Fruit fly (Drosophila melanogaster) whole organism, embryonic: Measurements from ENCODE around the gene GstD8.

ENCODE experiments used
- Aef1 ChIP-seq: fragments of 200-800 bp; sonication (Bioruptor generic); IDR thresholded peaks from 3 replicates; pipeline ENCODE4 v1.3.6; 2022; ENCODE audit warnings: missing biosample characterization, missing genetic modification characterization
- Atf3 ChIP-seq: fragments of 200-800 bp; sonication (Bioruptor generic); optimal IDR thresholded peaks from 3 replicates; lab custom pipeline; 2016; ENCODE audit warnings: missing biosample characterization, missing genetic modification characterization
- Atf6 ChIP-seq: fragments of 200-800 bp; sonication (Bioruptor generic); IDR thresholded peaks from 2 replicates; pipeline ENCODE4 v1.3.6; 2022; ENCODE audit warnings: missing biosample characterization, missing genetic modification characterization
- CG12104 ChIP-seq: fragments of 200-800 bp; sonication (Bioruptor generic); optimal IDR thresholded peaks from 3 replicates; lab custom pipeline; 2016; ENCODE audit warnings: missing biosample characterization, missing genetic modification characterization
- CG12155 ChIP-seq: fragments of 200-800 bp; sonication (Bioruptor generic); optimal IDR thresholded peaks from 3 replicates; lab custom pipeline; 2016; ENCODE audit warnings: missing biosample characterization, missing genetic modification characterization
- CG1233 ChIP-seq: fragments of 200-800 bp; sonication (Bioruptor generic); optimal IDR thresholded peaks from 4 replicates; lab custom pipeline; 2018; ENCODE audit warnings: missing biosample characterization, mild to moderate bottlenecking, missing genetic modification characterization
- CG12659 ChIP-seq: fragments of 200-800 bp; sonication (Bioruptor generic); optimal IDR thresholded peaks from 3 replicates; lab custom pipeline; 2017; ENCODE audit warnings: mild to moderate bottlenecking, missing biosample characterization, missing genetic modification reagents, missing genetic modification characterization
- CG13296 ChIP-seq: fragments of 200-800 bp; sonication (Bioruptor generic); optimal IDR thresholded peaks from 3 replicates; lab custom pipeline; 2018; ENCODE audit warnings: missing biosample characterization, mild to moderate bottlenecking, missing genetic modification characterization
- CG13424 ChIP-seq: fragments of 200-800 bp; sonication (Bioruptor generic); optimal IDR thresholded peaks from 2 replicates; lab custom pipeline; 2019; ENCODE audit warnings: missing biosample characterization, mild to moderate bottlenecking, missing genetic modification characterization, moderate library complexity
- CG13624 ChIP-seq: fragments of 200-800 bp; sonication (Bioruptor generic); optimal IDR thresholded peaks from 2 replicates; lab custom pipeline; 2016; ENCODE audit warnings: missing biosample characterization, missing genetic modification characterization
- CG14050 ChIP-seq: fragments of 200-800 bp; sonication (Bioruptor generic); IDR thresholded peaks from 3 replicates; pipeline ENCODE4 v1.3.6; 2022; ENCODE audit warnings: missing biosample characterization, missing genetic modification characterization
- CG31365 ChIP-seq: fragments of 200-800 bp; sonication (Bioruptor generic); optimal IDR thresholded peaks from 2 replicates; lab custom pipeline; 2018; ENCODE audit warnings: missing biosample characterization, mild to moderate bottlenecking, missing genetic modification characterization
- CG34376 ChIP-seq: fragments of 200-800 bp; sonication (Bioruptor generic); optimal IDR thresholded peaks from 2 replicates; lab custom pipeline; 2018; ENCODE audit warnings: missing biosample characterization, mild to moderate bottlenecking, missing genetic modification characterization
- CG3847 ChIP-seq: fragments of 200-800 bp; sonication (Bioruptor generic); IDR thresholded peaks from 2 replicates; pipeline ENCODE4 v1.3.6; 2022; ENCODE audit warnings: missing biosample characterization, missing genetic modification characterization
- CG4282 ChIP-seq: fragments of 200-800 bp; sonication (Bioruptor generic); optimal IDR thresholded peaks from 2 replicates; lab custom pipeline; 2016; ENCODE audit warnings: missing biosample characterization, missing genetic modification characterization
- CG4328 ChIP-seq: fragments of 200-800 bp; sonication (Bioruptor generic); optimal IDR thresholded peaks from 3 replicates; lab custom pipeline; 2017; ENCODE audit warnings: missing biosample characterization, missing genetic modification reagents, missing genetic modification characterization
- CG6175 ChIP-seq: fragments of 200-800 bp; sonication (Bioruptor generic); IDR thresholded peaks from 3 replicates; pipeline ENCODE4 v1.3.6; 2022; ENCODE audit warnings: missing biosample characterization, missing genetic modification characterization
- CG9797 ChIP-seq: fragments of 200-800 bp; sonication (Bioruptor generic); optimal IDR thresholded peaks from 3 replicates; lab custom pipeline; 2018; ENCODE audit warnings: missing biosample characterization, mild to moderate bottlenecking, missing genetic modification characterization
- D19A ChIP-seq: fragments of 200-800 bp; optimal IDR thresholded peaks from 3 replicates; lab custom pipeline; 2019; ENCODE audit warnings: missing biosample characterization, mild to moderate bottlenecking, missing genetic modification characterization, moderate library complexity
- Doc3 ChIP-seq: fragments of 200-800 bp; sonication (Bioruptor generic); IDR thresholded peaks from 3 replicates; pipeline ENCODE4 v1.3.6; 2022; ENCODE audit warnings: missing biosample characterization, missing genetic modification characterization; ENCODE audit not compliant: partially characterized antibody
- Dref ChIP-seq: fragments of 200-800 bp; sonication (Bioruptor generic); IDR thresholded peaks from 2 replicates; pipeline ENCODE4 v1.3.6; 2022; ENCODE audit warnings: missing biosample characterization, missing genetic modification characterization
- Eip74EF ChIP-seq, 2 experiments: fragments of 200-800 bp in 1 of 2; fragments of >200 bp in 1 of 2; sonication (Bioruptor generic) in 1 of 2; optimal IDR thresholded peaks; 2 replicates each; lab custom pipeline; 2017 to 2019; ENCODE audit warnings: missing biosample characterization in 2 of 2, missing genetic modification characterization in 2 of 2, mild to moderate bottlenecking in 1 of 2, moderate library complexity in 1 of 2
- Hand ChIP-seq: fragments of 200-800 bp; sonication (Bioruptor generic); optimal IDR thresholded peaks from 2 replicates; lab custom pipeline; 2017; ENCODE audit warnings: mild to moderate bottlenecking, missing biosample characterization, missing genetic modification reagents, missing genetic modification characterization
- HmgZ ChIP-seq: fragments of 200-800 bp; sonication (Bioruptor generic); optimal IDR thresholded peaks from 2 replicates; lab custom pipeline; 2018; ENCODE audit warnings: missing biosample characterization, mild to moderate bottlenecking, missing genetic modification characterization
- MTF-1 ChIP-seq: fragments of 200-800 bp; sonication (Bioruptor generic); optimal IDR thresholded peaks from 2 replicates; lab custom pipeline; 2018; ENCODE audit warnings: missing biosample characterization, mild to moderate bottlenecking, missing genetic modification characterization, borderline replicate concordance
- Max ChIP-seq: fragments of 200-800 bp; sonication (Bioruptor generic); optimal IDR thresholded peaks from 2 replicates; lab custom pipeline; 2016; ENCODE audit warnings: missing biosample characterization, mild to moderate bottlenecking, missing genetic modification characterization
- Meics ChIP-seq: fragments of 200-800 bp; sonication (Bioruptor generic); optimal IDR thresholded peaks from 2 replicates; lab custom pipeline; 2017; ENCODE audit warnings: missing biosample characterization, mild to moderate bottlenecking, missing genetic modification characterization
- Optix ChIP-seq: fragments of 200-800 bp; sonication (Bioruptor generic); IDR thresholded peaks from 3 replicates; pipeline ENCODE4 v1.3.6; 2022; ENCODE audit warnings: missing biosample characterization, missing genetic modification characterization
- Poxn ChIP-seq: fragments of 200-800 bp; sonication (Bioruptor generic); IDR thresholded peaks from 2 replicates; pipeline ENCODE4 v1.3.6; 2022; ENCODE audit warnings: missing biosample characterization, missing genetic modification characterization
- TFAM ChIP-seq: fragments of 200-800 bp; sonication (Bioruptor generic); optimal IDR thresholded peaks from 2 replicates; lab custom pipeline; 2017; ENCODE audit warnings: missing biosample characterization, missing genetic modification characterization, inconsistent platforms
- Xbp1 ChIP-seq: fragments of 200-800 bp; sonication (Bioruptor generic); optimal IDR thresholded peaks from 3 replicates; lab custom pipeline; 2016; ENCODE audit warnings: missing biosample characterization, mild to moderate bottlenecking, missing genetic modification characterization
- caup ChIP-seq: fragments of 200-800 bp; sonication (Bioruptor generic); optimal IDR thresholded peaks from 3 replicates; lab custom pipeline; 2017; ENCODE audit warnings: missing biosample characterization, mild to moderate bottlenecking, missing genetic modification characterization, moderate library complexity; ENCODE audit not compliant: severe bottlenecking
- chinmo ChIP-seq: fragments of 200-800 bp; sonication (Bioruptor generic); IDR thresholded peaks from 4 replicates; pipeline ENCODE4 v1.3.6; 2022; ENCODE audit warnings: missing biosample characterization, missing genetic modification characterization; ENCODE audit not compliant: partially characterized antibody
- chm ChIP-seq: fragments of 200-800 bp; sonication (Bioruptor generic); IDR thresholded peaks from 2 replicates; pipeline ENCODE4 v1.3.6; 2022; ENCODE audit warnings: missing biosample characterization, missing genetic modification characterization
- crol ChIP-seq: fragments of 200-800 bp; sonication (Bioruptor generic); IDR thresholded peaks from 2 replicates; pipeline ENCODE4 v1.3.6; 2022; ENCODE audit warnings: missing biosample characterization, missing genetic modification characterization
- esg ChIP-seq: fragments of 200-800 bp; sonication (Bioruptor generic); conservative IDR thresholded peaks from 2 replicates; pipeline ENCODE4 v1.3.6; 2022; ENCODE audit warnings: missing biosample characterization, missing genetic modification characterization
- fd64A ChIP-seq: fragments of 200-800 bp; sonication (Bioruptor generic); optimal IDR thresholded peaks from 3 replicates; lab custom pipeline; 2018; ENCODE audit warnings: missing biosample characterization, mild to moderate bottlenecking, missing genetic modification characterization
- gem ChIP-seq: fragments of 200-800 bp; sonication (Bioruptor generic); optimal IDR thresholded peaks from 2 replicates; lab custom pipeline; 2019; ENCODE audit warnings: missing biosample characterization, mild to moderate bottlenecking, missing genetic modification characterization, moderate library complexity
- gt ChIP-seq: fragments of 200-800 bp; sonication (Bioruptor generic); IDR thresholded peaks from 2 replicates; pipeline ENCODE4 v1.3.6; 2022; ENCODE audit warnings: missing biosample characterization, missing genetic modification characterization
- kni ChIP-seq: fragments of 200-800 bp; sonication (Bioruptor generic); optimal IDR thresholded peaks from 3 replicates; lab custom pipeline; 2017; ENCODE audit warnings: mild to moderate bottlenecking, missing biosample characterization, missing genetic modification reagents, missing genetic modification characterization
- mirr ChIP-seq: fragments of 200-800 bp; sonication (Bioruptor generic); optimal IDR thresholded peaks from 3 replicates; lab custom pipeline; 2018; ENCODE audit warnings: missing biosample characterization, mild to moderate bottlenecking, missing genetic modification characterization
- nerfin-2 ChIP-seq: fragments of 200-800 bp; sonication (Bioruptor generic); IDR thresholded peaks from 2 replicates; pipeline ENCODE4 v1.3.6; 2022; ENCODE audit warnings: missing biosample characterization, missing genetic modification characterization; ENCODE audit not compliant: partially characterized antibody
- nom ChIP-seq: fragments of 200-800 bp; sonication (Bioruptor generic); optimal IDR thresholded peaks from 2 replicates; lab custom pipeline; 2017; ENCODE audit warnings: missing biosample characterization, missing genetic modification characterization, mild to moderate bottlenecking, moderate library complexity, missing genetic modification reagents
- pb ChIP-seq: fragments of 200-800 bp; sonication (Bioruptor generic); optimal IDR thresholded peaks from 3 replicates; lab custom pipeline; 2016; ENCODE audit warnings: missing biosample characterization, missing genetic modification characterization
- peb ChIP-seq: fragments of 200-800 bp; sonication (Bioruptor generic); IDR thresholded peaks from 2 replicates; pipeline ENCODE4 v1.3.6; 2022; ENCODE audit warnings: missing biosample characterization, missing genetic modification characterization
- salm ChIP-seq: fragments of 200-800 bp; sonication (Bioruptor generic); optimal IDR thresholded peaks from 2 replicates; lab custom pipeline; 2018; ENCODE audit warnings: missing biosample characterization, mild to moderate bottlenecking, missing genetic modification characterization
- sr ChIP-seq: fragments of 200-800 bp; sonication (Bioruptor generic); IDR thresholded peaks from 3 replicates; pipeline ENCODE4 v1.3.6; 2022; ENCODE audit warnings: missing biosample characterization, missing genetic modification characterization
- usp ChIP-seq: fragments of >200 bp; optimal IDR thresholded peaks from 2 replicates; lab custom pipeline; 2017; ENCODE audit warnings: missing biosample characterization, missing genetic modification characterization
- wdn ChIP-seq: fragments of 200-800 bp; sonication (Bioruptor generic); IDR thresholded peaks from 2 replicates; pipeline ENCODE4 v1.3.6; 2022; ENCODE audit warnings: missing biosample characterization, missing genetic modification characterization
- wek ChIP-seq: fragments of 200-800 bp; sonication (Bioruptor generic); optimal IDR thresholded peaks from 3 replicates; lab custom pipeline; 2018; ENCODE audit warnings: missing biosample characterization, mild to moderate bottlenecking, missing genetic modification characterization, moderate library complexity

Gene GstD8

DNA sequence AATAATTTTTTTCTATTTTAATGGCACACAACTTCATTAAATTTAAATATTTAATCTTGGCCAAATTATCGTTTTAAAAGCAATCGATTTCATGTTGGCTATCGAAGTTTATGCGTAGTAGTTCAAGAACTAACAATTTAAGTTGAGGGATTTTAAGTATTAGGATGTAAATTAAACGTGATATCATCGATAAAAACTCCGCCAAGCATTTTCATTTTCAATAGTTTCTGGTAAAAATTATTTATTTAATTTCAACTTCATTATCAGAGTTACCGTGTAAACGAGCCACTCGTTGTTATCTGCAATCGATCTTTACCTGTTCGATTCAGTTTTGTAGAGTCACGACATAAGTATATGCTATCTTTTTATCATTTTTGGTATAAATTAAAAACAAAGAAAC is 23.1 kb downstream of the GstD8 start (continued):
- TF ChIP-seq Hand (peak; percentile 92), CG31365 (tag; lab: Kevin White, UChicago) (peak; percentile 90), caup (GFP tag; lab: Kevin White, UChicago) (peak; percentile 97), CG12104 (GFP tag; lab: Kevin White, UChicago) (peak; percentile 98), pb (GFP tag; lab: Kevin White, UChicago) (peak; percentile 86), fd64A (GFP tag; lab: Kevin White, UChicago) (peak; percentile 95), CG12659 (GFP tag; lab: Kevin White, UChicago) (peak; percentile 97), esg (peak; percentile 93), peb (peak; percentile 92), Optix (GFP tag; lab: Robert Waterston, UW) (peak; percentile 86), CG4282 (GFP tag; lab: Kevin White, UChicago) (peak; percentile 76), CG4328 (peak; percentile 97), Atf6 (GFP tag; lab: Robert Waterston, UW) (peak; percentile 96), D19A (tag; lab: Kevin White, UChicago) (peak; percentile 99), Dref (GFP tag; lab: Robert Waterston, UW) (peak; percentile 52), Max (GFP tag; lab: Kevin White, UChicago) (peak; percentile 100), chm (GFP tag; lab: Robert Waterston, UW) (peak; percentile 100), HmgZ (tag; lab: Kevin White, UChicago) (peak; percentile 98), chinmo (GFP tag; lab: Robert Waterston, UW) (no peak), Poxn (GFP tag; lab: Robert Waterston, UW) (peak; percentile 54), Aef1 (peak; percentile 95), CG13624 (GFP tag; lab: Kevin White, UChicago) (peak; percentile 96), crol (GFP tag; lab: Robert Waterston, UW) (peak; percentile 47; the same call in 1 of the 2 replicates), CG13424 (tag; lab: Kevin White, UChicago) (peak; percentile 99), CG9797 (peak; percentile 41), sr (GFP tag; lab: Robert Waterston, UW) (peak; percentile 83), Meics (GFP tag; lab: Kevin White, UChicago) (peak; percentile 99), Doc3 (0 out of 3 replicates have a peak, but pooled peaks have one; percentile 44), nerfin-2 (GFP tag; lab: Robert Waterston, UW) (no peak), gt (GFP tag; lab: Robert Waterston, UW) (peak; percentile 85), usp (GFP tag; lab: Kevin White, UChicago) (no peak), MTF-1 (peak; percentile 99), CG12155 (GFP tag; lab: Kevin White, UChicago) (peak; percentile 96), salm (tag; lab: Kevin White, UChicago) (peak; percentile 98), CG14050 (GFP tag; lab: Robert Waterston, UW) (peak; percentile 96), wdn (GFP tag; lab: Robert Waterston, UW) (peak; percentile 93), CG13296 (GFP tag; lab: Kevin White, UChicago) (peak; percentile 99), nom (peak; percentile 99), CG6175 (GFP tag; lab: Robert Waterston, UW) (peak; percentile 75; the same call in 2 of the 3 replicates), Eip74EF (GFP tag; optimal IDR thresholded peaks at IDR 0.05; lab: Kevin White, UChicago) (peak in 1 of 2 experiments; percentile 98), CG34376 (GFP tag; lab: Kevin White, UChicago) (peak; percentile 100), kni (GFP tag; lab: Kevin White, UChicago) (peak; percentile 99), TFAM (GFP tag; lab: Kevin White, UChicago) (peak; percentile 94), mirr (GFP tag; lab: Kevin White, UChicago) (peak; percentile 99), wek (GFP tag; lab: Kevin White, UChicago) (peak; percentile 92), Atf3 (GFP tag; lab: Kevin White, UChicago) (peak; percentile 92), Xbp1 (GFP tag; lab: Kevin White, UChicago) (peak; percentile 97), CG1233 (GFP tag; lab: Kevin White, UChicago) (peak; percentile 98), CG3847 (GFP tag; lab: Robert Waterston, UW) (peak; percentile 94), gem (tag; lab: Kevin White, UChicago) (peak; percentile 99)
